Worm (Caenorhabditis elegans) whole organism, midembryonic: ENCODE data around the gene F37C12.14.
A peak's percentile ranks its signal among the peaks of the same experiment; 100 is the strongest.

Experiments used
- T22C8.4 ChIP-seq: fragments of 200-800 bp; sonication (Bioruptor generic); IDR thresholded peaks from 2 replicates; pipeline ENCODE4 v1.3.6; 2022; ENCODE audit warnings: missing genetic modification characterization, missing compliant biosample characterization
- cog-1 ChIP-seq: sonication (generic microtip); optimal IDR thresholded peaks from 2 replicates; lab custom pipeline; 2016; ENCODE audit warnings: missing genetic modification characterization, missing compliant biosample characterization
- flt-1 ChIP-seq: fragments of 200-800 bp; sonication (Bioruptor generic); IDR thresholded peaks from 2 replicates; pipeline ENCODE4 v1.3.6; 2022; ENCODE audit warnings: missing genetic modification characterization, missing compliant biosample characterization
- klf-2 ChIP-seq: fragments of 200-800 bp; sonication (Bioruptor generic); conservative IDR thresholded peaks from 2 replicates; pipeline ENCODE4 v1.3.6; 2022; ENCODE audit warnings: missing genetic modification reagents, missing genetic modification characterization, missing compliant biosample characterization
- med-1 ChIP-seq: sonication (generic microtip); optimal IDR thresholded peaks from 2 replicates; lab custom pipeline; 2017; ENCODE audit warnings: missing genetic modification characterization, mild to moderate bottlenecking, missing compliant biosample characterization, antibody characterized with exemption, missing genetic modification reagents; ENCODE audit not compliant: insufficient read depth
- ref-1 ChIP-seq: fragments of 200-800 bp; sonication (Bioruptor generic); conservative IDR thresholded peaks from 2 replicates; pipeline ENCODE4 v1.3.6; 2022; ENCODE audit warnings: missing genetic modification reagents, missing genetic modification characterization, missing compliant biosample characterization
- tab-1 ChIP-seq: fragments of 200-800 bp; sonication (Bioruptor generic); IDR thresholded peaks from 2 replicates; pipeline ENCODE4 v1.3.6; 2022; ENCODE audit warnings: missing genetic modification characterization, missing compliant biosample characterization
- ztf-23 ChIP-seq: fragments of 200-800 bp; sonication (Bioruptor generic); IDR thresholded peaks from 2 replicates; pipeline ENCODE4 v1.3.6; 2022; ENCODE audit warnings: missing genetic modification reagents, missing genetic modification characterization, missing compliant biosample characterization
- ztf-29 ChIP-seq: fragments of 200-800 bp; sonication (Bioruptor generic); IDR thresholded peaks from 2 replicates; pipeline ENCODE4 v1.3.6; 2022; ENCODE audit warnings: missing genetic modification reagents, missing genetic modification characterization, missing compliant biosample characterization

The F37C12.14 gene

ce11 chrIII:7144749-7145148 is 40.6 kb downstream of the F37C12.14 start, which contains the start of gene glr-2:
Gene glr-2 (minus strand): TSS chrIII:7144959.
- 0 out of 2 replicates have a peak, but pooled peaks have one; percentile 48 for TF ChIP-seq ztf-23
- no peak for TF ChIP-seq tab-1 (GFP tag; lab: Robert Waterston, UW)

- TF ChIP-seq ref-1 (GFP tag; lab: Robert Waterston, UW) (no peak), ztf-23 (no peak), flt-1 (GFP tag; lab: Robert Waterston, UW) (no peak), cog-1 (no peak), klf-2 (no peak), med-1 (GFP tag; lab: Kevin White, UChicago) (no peak), ztf-29 (GFP tag; lab: Robert Waterston, UW) (no peak), T22C8.4 (GFP tag; lab: Robert Waterston, UW) (no peak)
Observed at ce11 chrIII:7142172-7142601, 43.2 kb downstream of the F37C12.14 start.

ce11 chrIII:7141285-7141715 is 44.1 kb downstream of the F37C12.14 start:
- TF ChIP-seq T22C8.4 (GFP tag; lab: Robert Waterston, UW) (no peak), ztf-23 (no peak), flt-1 (GFP tag; lab: Robert Waterston, UW) (no peak), tab-1 (GFP tag; lab: Robert Waterston, UW) (no peak), ztf-29 (GFP tag; lab: Robert Waterston, UW) (no peak), ref-1 (GFP tag; lab: Robert Waterston, UW) (no peak), cog-1 (no peak), med-1 (GFP tag; lab: Kevin White, UChicago) (no peak), klf-2 (no peak)

ce11 chrIII:7140228-7140710 is 45.1 kb downstream of the F37C12.14 start:
- TF ChIP-seq flt-1 (GFP tag; lab: Robert Waterston, UW): peak; percentile 63; the same call in 1 of the 2 replicates
- TF ChIP-seq med-1 (GFP tag; lab: Kevin White, UChicago): no peak

ce11 chrIII:7138178-7138577 is 47.2 kb downstream of the F37C12.14 start, which contains the start of gene B0280.11:
Gene B0280.11 (minus strand): TSS chrIII:7138278.
- TF ChIP-seq ztf-23 (no peak), med-1 (GFP tag; lab: Kevin White, UChicago) (no peak), klf-2 (no peak), ref-1 (GFP tag; lab: Robert Waterston, UW) (no peak)

- TF ChIP-seq ztf-29 (GFP tag; lab: Robert Waterston, UW) (no peak), flt-1 (GFP tag; lab: Robert Waterston, UW) (no peak), T22C8.4 (GFP tag; lab: Robert Waterston, UW) (no peak), cog-1 (no peak), med-1 (GFP tag; lab: Kevin White, UChicago) (no peak), ztf-23 (no peak)
Observed at ce11 chrIII:7136015-7136414, 49.4 kb downstream of the F37C12.14 start, which contains the start of gene B0280.17. Gene B0280.17 (minus strand): TSS chrIII:7136115.
